Fruit fly (Drosophila melanogaster) Kc167 (cell line): ENCODE measurements around the gene CG34283.

Experiments used
- Sin3A ChIP-seq: fragments of >200 bp; optimal IDR thresholded peaks from 2 replicates; lab custom pipeline; 2018; ENCODE audit warnings: missing external identifiers
- insv ChIP-seq: fragments of >200 bp; optimal IDR thresholded peaks from 3 replicates; lab custom pipeline; 2018; ENCODE audit warnings: missing external identifiers
- psq ChIP-seq: fragments of >200 bp; optimal IDR thresholded peaks from 2 replicates; lab custom pipeline; 2017; ENCODE audit warnings: missing external identifiers
- ttk ChIP-seq: sonication (Bioruptor generic); optimal IDR thresholded peaks from 2 replicates; lab custom pipeline; 2017; ENCODE audit warnings: missing external identifiers

dm6 chr3R:18719767-18720341, 2.5 kb downstream of the CG34283 start:
- no peak for TF ChIP-seq psq
- TF ChIP-seq ttk, result no peak
- no peak for TF ChIP-seq insv
- no peak for TF ChIP-seq Sin3A (lab: Kevin White, UChicago)
